Worm (Caenorhabditis elegans): ENCODE results near the gene Y5H2A.4.

DNA sequence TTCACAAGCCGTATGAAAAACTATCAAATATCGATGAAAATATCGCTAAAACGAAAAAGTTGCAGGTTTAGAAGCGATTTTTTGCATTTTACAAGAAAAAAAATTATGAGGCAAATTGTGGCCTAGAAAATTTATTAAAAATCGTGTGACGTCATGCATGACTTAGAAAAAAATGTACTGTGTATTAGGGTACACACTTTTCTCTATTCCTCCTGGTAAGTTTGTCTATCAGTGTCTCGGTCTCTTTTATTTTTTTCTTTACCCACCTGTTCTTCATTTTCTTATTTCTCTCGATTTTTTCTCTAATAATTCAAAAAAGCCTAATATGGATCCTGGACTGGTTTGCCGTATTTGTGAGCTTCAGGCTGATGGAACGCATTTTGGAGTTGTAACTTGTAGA, 11.0 kb upstream of the Y5H2A.4 start, which contains the start of gene nhr-227:
- TF ChIP-seq madf-10 (tag; optimal IDR thresholded peaks at IDR 0.05): no peak
- TF ChIP-seq lsy-27 (tag; optimal IDR thresholded peaks at IDR 0.05; ENCODE audit: borderline replicate concordance, insufficient read depth): no peak
- TF ChIP-seq dox-1 (GFP tag; IDR thresholded peaks at IDR 0.05): no peak
- TF ChIP-seq pha-4 (tag; optimal IDR thresholded peaks at IDR 0.05): no peak
- TF ChIP-seq B0019.2 (GFP tag; conservative IDR thresholded peaks at IDR 0.05): no peak
- TF ChIP-seq nhr-27 (tag; optimal IDR thresholded peaks at IDR 0.05): no peak
- TF ChIP-seq F55B11.4 (tag; optimal IDR thresholded peaks at IDR 0.05; ENCODE audit: borderline replicate concordance, insufficient read depth): no peak
- TF ChIP-seq attf-6 (GFP tag; IDR thresholded peaks at IDR 0.05): no peak
